Worm (Caenorhabditis elegans) whole organism, L4 larva: ENCODE measurements around the gene ceh-24.

Experiments used
- F44E2.7 ChIP-seq: fragments of 200-800 bp; sonication (Bioruptor generic); IDR thresholded peaks from 2 replicates; pipeline ENCODE4 v2.1.2; 2022; ENCODE audit warnings: missing genetic modification characterization, missing compliant biosample characterization
- R02D3.7 ChIP-seq: fragments of 150-350 bp; sonication (generic microtip); optimal IDR thresholded peaks from 3 replicates; lab custom pipeline; 2014; ENCODE audit warnings: missing biosample characterization, missing genetic modification characterization
- T20F7.1 ChIP-seq: fragments of 200-800 bp; sonication (Bioruptor generic); optimal IDR thresholded peaks from 2 replicates; lab custom pipeline; 2018; ENCODE audit warnings: mild to moderate bottlenecking, missing genetic modification characterization, missing compliant biosample characterization
- T26A8.4 ChIP-seq: fragments of 200-800 bp; sonication (Bioruptor generic); IDR thresholded peaks from 2 replicates; pipeline ENCODE4 v1.3.6; 2022; ENCODE audit warnings: missing genetic modification characterization, missing compliant biosample characterization
- Y105C5A.15 ChIP-seq: fragments of 200-800 bp; sonication (Bioruptor generic); IDR thresholded peaks from 2 replicates; pipeline ENCODE4 v1.3.6; 2022; ENCODE audit warnings: missing genetic modification characterization, missing compliant biosample characterization
- Y48G9A.11 ChIP-seq: fragments of 200-800 bp; sonication (Bioruptor generic); IDR thresholded peaks from 2 replicates; pipeline ENCODE4 v1.3.6; 2022; ENCODE audit warnings: missing genetic modification reagents, missing genetic modification characterization, missing compliant biosample characterization
- Y75B8A.6 ChIP-seq: fragments of 200-800 bp; sonication (Bioruptor generic); IDR thresholded peaks from 2 replicates; pipeline ENCODE4 v1.3.6; 2022; ENCODE audit warnings: missing genetic modification reagents, missing genetic modification characterization, missing compliant biosample characterization
- ZK546.5 ChIP-seq, 2 experiments: sonication (generic microtip); optimal IDR thresholded peaks; 2 replicates each; lab custom pipeline; 2017; ENCODE audit warnings: missing biosample characterization in 2 of 2, missing genetic modification characterization in 2 of 2
- aly-2 ChIP-seq: sonication (generic microtip); optimal IDR thresholded peaks from 2 replicates; lab custom pipeline; 2018; ENCODE audit warnings: missing biosample characterization, missing genetic modification characterization
- ceh-82 ChIP-seq: sonication (generic microtip); optimal IDR thresholded peaks from 2 replicates; lab custom pipeline; 2017; ENCODE audit warnings: missing biosample characterization, missing genetic modification characterization
- ces-1 ChIP-seq: fragments of 150-350 bp; sonication (generic microtip); optimal IDR thresholded peaks from 4 replicates; lab custom pipeline; 2014; ENCODE audit warnings: missing biosample characterization, missing genetic modification reagents, missing genetic modification characterization
- daf-12 ChIP-seq: fragments of 150-350 bp; optimal IDR thresholded peaks from 2 replicates; lab custom pipeline; 2014; ENCODE audit warnings: missing biosample characterization, missing genetic modification reagents, missing genetic modification characterization
- dpl-1 ChIP-seq: fragments of 150-350 bp; optimal IDR thresholded peaks from 2 replicates; lab custom pipeline; 2014; ENCODE audit warnings: missing biosample characterization, missing genetic modification reagents, missing genetic modification characterization
- egl-43 ChIP-seq: fragments of 200-800 bp; sonication (Bioruptor generic); IDR thresholded peaks from 2 replicates; pipeline ENCODE4 v1.3.6; 2022; ENCODE audit warnings: missing genetic modification reagents, missing genetic modification characterization, missing compliant biosample characterization
- hlh-30 ChIP-seq: sonication (generic microtip); optimal IDR thresholded peaks from 2 replicates; lab custom pipeline; 2017; ENCODE audit warnings: antibody characterized with exemption, mild to moderate bottlenecking, missing genetic modification characterization, missing compliant biosample characterization; ENCODE audit not compliant: insufficient read depth
- lim-7 ChIP-seq: fragments of 200-800 bp; sonication (Bioruptor generic); IDR thresholded peaks from 2 replicates; pipeline ENCODE4 v1.3.6; 2022; ENCODE audit warnings: missing genetic modification characterization, missing compliant biosample characterization
- lin-1 ChIP-seq: fragments of 200-800 bp; sonication (Bioruptor generic); IDR thresholded peaks from 2 replicates; pipeline ENCODE4 v1.3.6; 2022; ENCODE audit warnings: missing genetic modification reagents, missing genetic modification characterization, missing compliant biosample characterization
- lin-13 ChIP-seq: fragments of 150-350 bp; optimal IDR thresholded peaks from 2 replicates; lab custom pipeline; 2014; ENCODE audit warnings: missing biosample characterization, missing genetic modification reagents, missing genetic modification characterization
- lin-15B ChIP-seq: fragments of 150-350 bp; sonication (generic microtip); optimal IDR thresholded peaks from 3 replicates; lab custom pipeline; 2014; ENCODE audit warnings: missing biosample characterization, missing genetic modification characterization
- lir-3 ChIP-seq: sonication (generic microtip); optimal IDR thresholded peaks from 2 replicates; lab custom pipeline; 2016; ENCODE audit warnings: mild to moderate bottlenecking, missing genetic modification characterization, missing compliant biosample characterization
- mdl-1 ChIP-seq, 2 experiments: fragments of 150-350 bp in 1 of 2; sonication (generic microtip) in 1 of 2; optimal IDR thresholded peaks; 2 replicates each; lab custom pipeline; 2014 to 2017; ENCODE audit warnings: missing biosample characterization in 2 of 2, missing genetic modification characterization in 2 of 2
- mes-2 ChIP-seq: sonication (generic microtip); optimal IDR thresholded peaks from 2 replicates; lab custom pipeline; 2016; ENCODE audit warnings: missing genotype, mild to moderate bottlenecking, missing genetic modification characterization, missing compliant biosample characterization; ENCODE audit not compliant: poor library complexity, severe bottlenecking
- mxl-3 ChIP-seq: fragments of 200-800 bp; sonication (Bioruptor generic); optimal IDR thresholded peaks from 2 replicates; lab custom pipeline; 2018; ENCODE audit warnings: mild to moderate bottlenecking, missing genetic modification characterization, missing compliant biosample characterization
- nhr-11 ChIP-seq: fragments of 150-350 bp; optimal IDR thresholded peaks from 2 replicates; lab custom pipeline; 2014; ENCODE audit warnings: missing biosample characterization, missing genetic modification characterization
- nhr-25 ChIP-seq: sonication (generic microtip); optimal IDR thresholded peaks from 2 replicates; lab custom pipeline; 2017; ENCODE audit warnings: missing genetic modification characterization, mild to moderate bottlenecking, missing compliant biosample characterization, antibody characterized with exemption, moderate library complexity, borderline replicate concordance; ENCODE audit not compliant: insufficient read depth
- nhr-28 ChIP-seq: fragments of 150-350 bp; optimal IDR thresholded peaks from 2 replicates; lab custom pipeline; 2014; ENCODE audit warnings: missing biosample characterization, missing genetic modification characterization
- nhr-41 ChIP-seq: fragments of 200-800 bp; sonication (Bioruptor generic); IDR thresholded peaks from 2 replicates; pipeline ENCODE4 v1.3.6; 2022; ENCODE audit warnings: missing genetic modification reagents, missing genetic modification characterization, missing compliant biosample characterization
- nhr-48 ChIP-seq: sonication (generic microtip); optimal IDR thresholded peaks from 2 replicates; lab custom pipeline; 2016; ENCODE audit warnings: mild to moderate bottlenecking, missing genetic modification characterization, missing compliant biosample characterization
- nhr-77 ChIP-seq: fragments of 150-350 bp; optimal IDR thresholded peaks from 2 replicates; lab custom pipeline; 2014; ENCODE audit warnings: missing biosample characterization, missing genetic modification characterization
- saeg-2 ChIP-seq: fragments of 200-800 bp; sonication (Bioruptor generic); IDR thresholded peaks from 2 replicates; pipeline ENCODE4 v1.3.6; 2022; ENCODE audit warnings: missing genetic modification reagents, missing genetic modification characterization, missing compliant biosample characterization
- sdz-12 ChIP-seq: fragments of 200-800 bp; sonication (Bioruptor generic); optimal IDR thresholded peaks from 2 replicates; lab custom pipeline; 2018; ENCODE audit warnings: mild to moderate bottlenecking, missing genetic modification characterization, missing compliant biosample characterization
- skn-1 ChIP-seq: fragments of 150-350 bp; optimal IDR thresholded peaks from 2 replicates; lab custom pipeline; 2014; ENCODE audit warnings: missing biosample characterization, missing genetic modification characterization
- snpc-4 ChIP-seq: fragments of 150-350 bp; optimal IDR thresholded peaks from 2 replicates; lab custom pipeline; 2014; ENCODE audit warnings: missing biosample characterization, missing genetic modification characterization
- spr-3 ChIP-seq: fragments of 200-800 bp; sonication (Bioruptor generic); optimal IDR thresholded peaks from 2 replicates; lab custom pipeline; 2018; ENCODE audit warnings: mild to moderate bottlenecking, missing genetic modification characterization, missing compliant biosample characterization
- unc-39 ChIP-seq: sonication (generic microtip); optimal IDR thresholded peaks from 2 replicates; lab custom pipeline; 2017; ENCODE audit warnings: missing biosample characterization, missing genetic modification characterization
- unc-62 ChIP-seq, 3 experiments: fragments of 150-350 bp in 1 of 3; sonication (generic microtip); optimal IDR thresholded peaks in 2 of 3; peaks in 1 of 3; 1 replicate in 1 of 3; 2 replicates in 2 of 3; lab custom pipeline; 2014 to 2017; ENCODE audit warnings: missing biosample characterization in 3 of 3, missing genetic modification characterization in 3 of 3, missing genetic modification reagents in 3 of 3, missing genotype in 1 of 3
- zag-1 ChIP-seq: fragments of 150-350 bp; optimal IDR thresholded peaks from 2 replicates; lab custom pipeline; 2014; ENCODE audit warnings: missing biosample characterization, missing genetic modification characterization
- zfp-2 ChIP-seq: sonication (generic microtip); optimal IDR thresholded peaks from 2 replicates; lab custom pipeline; 2016; ENCODE audit warnings: mild to moderate bottlenecking, missing genetic modification characterization, missing compliant biosample characterization
- zip-2 ChIP-seq: fragments of 150-350 bp; optimal IDR thresholded peaks from 2 replicates; lab custom pipeline; 2014; ENCODE audit warnings: missing biosample characterization, missing genetic modification characterization

The ceh-24 gene

ce11 chrV:13837173-13837572, 24.1 kb downstream of the ceh-24 start, which contains the start of gene srx-128:
srx-128 (plus strand) TSS chrV:13837473.
- TF ChIP-seq T20F7.1 (GFP tag; lab: Kevin White, UChicago) = no peak
- TF ChIP-seq nhr-25 (tag; lab: Kevin White, UChicago) = no peak
- no peak for TF ChIP-seq nhr-77 (tag; lab: Kevin White, UChicago)
- no peak for TF ChIP-seq lim-7 (GFP tag; lab: Robert Waterston, UW)
- TF ChIP-seq mdl-1 (tag; optimal IDR thresholded peaks at IDR 0.05; lab: Kevin White, UChicago) = no peak
- TF ChIP-seq zip-2 (tag; lab: Kevin White, UChicago) = no peak
- TF ChIP-seq skn-1 (tag; lab: Kevin White, UChicago) = no peak
- TF ChIP-seq R02D3.7 (tag; lab: Kevin White, UChicago) = no peak
- TF ChIP-seq zag-1 (tag; lab: Kevin White, UChicago) = no peak
- TF ChIP-seq saeg-2 (GFP tag; lab: Robert Waterston, UW) = no peak
- TF ChIP-seq Y105C5A.15 = no peak
- no peak for TF ChIP-seq nhr-41 (GFP tag; lab: Robert Waterston, UW)
- no peak for TF ChIP-seq ZK546.5 (tag; optimal IDR thresholded peaks at IDR 0.05; lab: Kevin White, UChicago)
- TF ChIP-seq Y75B8A.6 = no peak
- TF ChIP-seq nhr-11 = no peak
- TF ChIP-seq, all 104 proteins: peak for 0

ce11 chrV:13839433-13839832, 26.4 kb downstream of the ceh-24 start, which contains the start of gene F55B12.10:
F55B12.10 (plus strand) TSS chrV:13839733.
- no peak for TF ChIP-seq zfp-2 (tag; lab: Kevin White, UChicago)
- TF ChIP-seq lin-1 = no peak
- no peak for TF ChIP-seq ceh-82 (tag; lab: Kevin White, UChicago)
- TF ChIP-seq sdz-12 (GFP tag; lab: Kevin White, UChicago) = no peak
- TF ChIP-seq lin-15B (tag; lab: Kevin White, UChicago) = no peak
- TF ChIP-seq lin-13 (GFP tag; lab: Kevin White, UChicago) = no peak
- TF ChIP-seq lir-3 (tag; lab: Kevin White, UChicago) = no peak
- TF ChIP-seq unc-62 (GFP tag; optimal IDR thresholded peaks at IDR 0.05 in 1 of 2; lab: Kevin White, UChicago) = peak in 1 of 2 experiments; percentile 35
- TF ChIP-seq unc-62 (tag; optimal IDR thresholded peaks at IDR 0.05; lab: Kevin White, UChicago) = no peak
- TF ChIP-seq mdl-1 (tag; optimal IDR thresholded peaks at IDR 0.05; lab: Kevin White, UChicago) = peak in 1 of 2 experiments; percentile 66
- TF ChIP-seq zag-1 (tag; lab: Kevin White, UChicago) = no peak
- no peak for TF ChIP-seq Y48G9A.11 (GFP tag; lab: Robert Waterston, UW)
- peak; percentile 10 for TF ChIP-seq nhr-28 (tag; lab: Kevin White, UChicago)

- TF ChIP-seq ces-1 (no peak), daf-12 (tag; lab: Kevin White, UChicago) (no peak), dpl-1 (GFP tag; lab: Kevin White, UChicago) (no peak), egl-43 (GFP tag; lab: Robert Waterston, UW) (no peak), mdl-1 (tag; optimal IDR thresholded peaks at IDR 0.05; lab: Kevin White, UChicago) (no peak), Y105C5A.15 (no peak), lin-1 (no peak)
Observed at ce11 chrV:13840909-13841308, 27.9 kb downstream of the ceh-24 start, which contains the start of gene srx-17. srx-17 (plus strand) TSS chrV:13841209.

ce11 chrV:13843147-13843546, 30.1 kb downstream of the ceh-24 start, which contains the start of gene srx-130:
srx-130 (plus strand) TSS chrV:13843447.
- no peak for TF ChIP-seq nhr-48 (tag; lab: Kevin White, UChicago)
- TF ChIP-seq mxl-3 = no peak
- no peak for TF ChIP-seq mes-2
- no peak for TF ChIP-seq spr-3 (GFP tag; lab: Kevin White, UChicago)
- no peak for TF ChIP-seq T26A8.4 (GFP tag; lab: Robert Waterston, UW)
- no peak for TF ChIP-seq mdl-1 (tag; optimal IDR thresholded peaks at IDR 0.05; lab: Kevin White, UChicago)
- TF ChIP-seq F44E2.7 = no peak
- no peak for TF ChIP-seq lin-1
- TF ChIP-seq unc-62 (GFP tag; optimal IDR thresholded peaks at IDR 0.05 in 1 of 2; lab: Kevin White, UChicago) = no peak
- no peak for TF ChIP-seq unc-62 (tag; optimal IDR thresholded peaks at IDR 0.05; lab: Kevin White, UChicago)
- TF ChIP-seq hlh-30 (tag; lab: Kevin White, UChicago) = no peak
- no peak for TF ChIP-seq unc-39 (tag; lab: Kevin White, UChicago)
- no peak for TF ChIP-seq snpc-4 (tag; lab: Kevin White, UChicago)
- TF ChIP-seq aly-2 (tag; lab: Kevin White, UChicago) = no peak
- TF ChIP-seq daf-12 (tag; lab: Kevin White, UChicago) = no peak
- no peak for TF ChIP-seq Y75B8A.6
- TF ChIP-seq sdz-12 (GFP tag; lab: Kevin White, UChicago) = no peak
